Worm (Caenorhabditis elegans): Measurements from ENCODE around the gene npr-42.

The npr-42 gene

ce11 chrII:4275637-4276252 is at the start of gene npr-42:
Gene npr-42 (plus strand): TSS chrII:4276202.
- TF ChIP-seq him-1 (tag; optimal IDR thresholded peaks at IDR 0.05) (no peak), dao-5 (tag; optimal IDR thresholded peaks at IDR 0.05) (no peak), W03F9.2 (tag; optimal IDR thresholded peaks at IDR 0.05) (no peak)

ce11 chrII:4226598-4227096 is 49.4 kb upstream of the npr-42 start, which contains the start of gene C16A11.4:
Gene C16A11.4 (plus strand): TSS chrII:4227046.
- TF ChIP-seq dao-5 (tag; optimal IDR thresholded peaks at IDR 0.05), result no peak
- no peak for TF ChIP-seq W03F9.2 (tag; optimal IDR thresholded peaks at IDR 0.05)
- TF ChIP-seq him-1 (tag; optimal IDR thresholded peaks at IDR 0.05), result no peak

- TF ChIP-seq him-1 (tag; optimal IDR thresholded peaks at IDR 0.05), result no peak
- TF ChIP-seq W03F9.2 (tag; optimal IDR thresholded peaks at IDR 0.05), result no peak
- TF ChIP-seq dao-5 (tag; optimal IDR thresholded peaks at IDR 0.05), result no peak
Observed at ce11 chrII:4228112-4228770, 47.8 kb upstream of the npr-42 start.

ce11 chrII:4229106-4229708 is 46.8 kb upstream of the npr-42 start, which contains the start of gene C16A11.3:
Gene C16A11.3 (plus strand): TSS chrII:4229545.
- TF ChIP-seq him-1 (tag; optimal IDR thresholded peaks at IDR 0.05) (no peak), dao-5 (tag; optimal IDR thresholded peaks at IDR 0.05) (no peak), W03F9.2 (tag; optimal IDR thresholded peaks at IDR 0.05) (no peak)

ce11 chrII:4230816-4231435 is 45.1 kb upstream of the npr-42 start, which contains the start of gene C16A11.10:
Gene C16A11.10 (plus strand): TSS chrII:4231385.
- TF ChIP-seq him-1 (tag; optimal IDR thresholded peaks at IDR 0.05), result no peak
- no peak for TF ChIP-seq W03F9.2 (tag; optimal IDR thresholded peaks at IDR 0.05)
- TF ChIP-seq dao-5 (tag; optimal IDR thresholded peaks at IDR 0.05), result no peak

- TF ChIP-seq W03F9.2 (tag; optimal IDR thresholded peaks at IDR 0.05) (no peak), dao-5 (tag; optimal IDR thresholded peaks at IDR 0.05) (no peak), him-1 (tag; optimal IDR thresholded peaks at IDR 0.05) (no peak)
Observed at ce11 chrII:4235959-4236358, 40.0 kb upstream of the npr-42 start, which contains the start of gene fbxc-43. Gene fbxc-43 (minus strand): TSS chrII:4235996.

ce11 chrII:4237701-4238214 is 38.2 kb upstream of the npr-42 start, which contains the start of the genes fbxc-44 and C16A11.2:
Gene fbxc-44 (minus strand): TSS chrII:4237751.
Gene C16A11.2 (plus strand): TSS chrII:4238203.
- TF ChIP-seq W03F9.2 (tag; optimal IDR thresholded peaks at IDR 0.05) (peak; percentile 36), him-1 (tag; optimal IDR thresholded peaks at IDR 0.05) (no peak), dao-5 (tag; optimal IDR thresholded peaks at IDR 0.05) (no peak)

- TF ChIP-seq dao-5 (tag; optimal IDR thresholded peaks at IDR 0.05) (no peak), W03F9.2 (tag; optimal IDR thresholded peaks at IDR 0.05) (no peak), him-1 (tag; optimal IDR thresholded peaks at IDR 0.05) (no peak)
Observed at ce11 chrII:4238963-4239362, 37.0 kb upstream of the npr-42 start.

ce11 chrII:4244959-4245358 is 31.0 kb upstream of the npr-42 start:
- TF ChIP-seq him-1 (tag; optimal IDR thresholded peaks at IDR 0.05) (no peak), dao-5 (tag; optimal IDR thresholded peaks at IDR 0.05) (no peak), W03F9.2 (tag; optimal IDR thresholded peaks at IDR 0.05) (no peak)

- TF ChIP-seq him-1 (tag; optimal IDR thresholded peaks at IDR 0.05) (no peak), dao-5 (tag; optimal IDR thresholded peaks at IDR 0.05) (no peak), W03F9.2 (tag; optimal IDR thresholded peaks at IDR 0.05) (no peak)
Observed at ce11 chrII:4246897-4247296, 29.1 kb upstream of the npr-42 start, which contains the start of gene gpa-11. Gene gpa-11 (plus strand): TSS chrII:4247197.

ce11 chrII:4256541-4257001 is 19.4 kb upstream of the npr-42 start, which contains the start of gene C16A11.7:
Gene C16A11.7 (minus strand): TSS chrII:4256951.
- no peak for TF ChIP-seq him-1 (tag; optimal IDR thresholded peaks at IDR 0.05)
- TF ChIP-seq dao-5 (tag; optimal IDR thresholded peaks at IDR 0.05), result no peak
- no peak for TF ChIP-seq W03F9.2 (tag; optimal IDR thresholded peaks at IDR 0.05)

- TF ChIP-seq him-1 (tag; optimal IDR thresholded peaks at IDR 0.05) (no peak), dao-5 (tag; optimal IDR thresholded peaks at IDR 0.05) (no peak), W03F9.2 (tag; optimal IDR thresholded peaks at IDR 0.05) (no peak)
Observed at ce11 chrII:4258683-4259082, 17.3 kb upstream of the npr-42 start, which contains the start of gene clec-135. Gene clec-135 (minus strand): TSS chrII:4258783.

ce11 chrII:4267711-4268110 is 8.3 kb upstream of the npr-42 start:
- TF ChIP-seq dao-5 (tag; optimal IDR thresholded peaks at IDR 0.05) (no peak), him-1 (tag; optimal IDR thresholded peaks at IDR 0.05) (no peak), W03F9.2 (tag; optimal IDR thresholded peaks at IDR 0.05) (no peak)

Data from whole organism, L4/young adult.